Worm (Caenorhabditis elegans) whole organism, late embryonic: Measurements from ENCODE around the gene fbxa-65.

ENCODE experiments used
- K02D7.2 ChIP-seq: sonication (generic microtip); optimal IDR thresholded peaks from 2 replicates; lab custom pipeline; 2017; ENCODE audit warnings: mild to moderate bottlenecking, missing genetic modification characterization, missing compliant biosample characterization
- nhr-11 ChIP-seq: fragments of 150-350 bp; optimal IDR thresholded peaks from 2 replicates; lab custom pipeline; 2014; ENCODE audit warnings: missing biosample characterization, missing genetic modification characterization
- sox-4 ChIP-seq: sonication (generic microtip); optimal IDR thresholded peaks from 2 replicates; lab custom pipeline; 2017; ENCODE audit warnings: mild to moderate bottlenecking, missing genetic modification characterization, inconsistent platforms, missing compliant biosample characterization
- unc-55 ChIP-seq: sonication (generic microtip); optimal IDR thresholded peaks from 2 replicates; lab custom pipeline; 2017; ENCODE audit warnings: missing biosample characterization, missing genetic modification reagents, missing genetic modification characterization

- TF ChIP-seq sox-4 = no peak
- TF ChIP-seq K02D7.2 (tag; lab: Kevin White, UChicago) = no peak
- TF ChIP-seq nhr-11 (tag; lab: Kevin White, UChicago) = no peak
- TF ChIP-seq unc-55 (GFP tag; lab: Kevin White, UChicago) = no peak
Measured at ce11 chrV:3351266-3351665, 5.0 kb upstream of the fbxa-65 start, which contains the start of gene str-63.
